Worm (Caenorhabditis elegans) whole organism, mixed stage, embryonic: ENCODE data around the gene C50E3.11.

Experiments used
- ces-1 ChIP-seq: fragments of 150-350 bp; optimal IDR thresholded peaks from 2 replicates; lab custom pipeline; 2014; ENCODE audit warnings: missing biosample characterization, missing genetic modification reagents, missing genetic modification characterization
- ham-2 ChIP-seq: fragments of 200-800 bp; sonication (Bioruptor generic); optimal IDR thresholded peaks from 2 replicates; lab custom pipeline; 2018; ENCODE audit warnings: mild to moderate bottlenecking, missing genetic modification characterization, missing compliant biosample characterization
- nhr-76 ChIP-seq: sonication (generic microtip); optimal IDR thresholded peaks from 2 replicates; lab custom pipeline; 2017; ENCODE audit warnings: missing biosample characterization, missing genetic modification characterization
- snpc-4 ChIP-seq: fragments of 150-350 bp; optimal IDR thresholded peaks from 2 replicates; lab custom pipeline; 2014; ENCODE audit warnings: missing biosample characterization, missing genetic modification characterization
- unc-39 ChIP-seq: fragments of 150-350 bp; optimal IDR thresholded peaks from 2 replicates; lab custom pipeline; 2014; ENCODE audit warnings: missing biosample characterization, missing genetic modification characterization

DNA sequence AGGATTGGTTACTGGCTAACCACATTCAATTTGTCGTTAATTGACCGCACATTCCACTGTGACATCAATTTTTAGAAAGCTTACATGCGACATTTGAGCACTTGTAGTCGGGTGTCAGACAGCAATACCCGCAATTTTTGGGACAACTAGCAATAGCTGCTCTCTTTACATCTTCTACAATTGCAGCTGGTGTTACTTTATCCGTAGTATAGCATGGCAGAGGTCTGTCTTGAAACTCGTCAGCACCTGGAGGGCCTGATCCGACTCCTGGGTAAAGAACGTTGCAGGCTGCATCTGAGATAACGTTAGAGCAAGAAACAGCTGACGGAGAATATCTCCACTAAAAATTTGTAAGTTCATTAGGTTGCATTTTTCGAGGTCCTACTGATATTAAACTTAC, 36.1 kb upstream of the C50E3.11 start:
- TF ChIP-seq snpc-4 (tag; lab: Kevin White, UChicago) (no peak), nhr-76 (tag; lab: Kevin White, UChicago) (no peak), ces-1 (GFP tag; lab: Kevin White, UChicago) (no peak), unc-39 (tag; lab: Kevin White, UChicago) (no peak), ham-2 (GFP tag; lab: Kevin White, UChicago) (no peak)
